Worm (Caenorhabditis elegans) whole organism, L4 larva: ENCODE results near the gene W01B6.6.

ENCODE experiments used
- F26F4.8 ChIP-seq: fragments of 200-800 bp; sonication (Bioruptor generic); conservative IDR thresholded peaks from 2 replicates; pipeline ENCODE4 v1.3.6; 2022; ENCODE audit warnings: missing genetic modification characterization, missing compliant biosample characterization
- T20F7.1 ChIP-seq: fragments of 200-800 bp; sonication (Bioruptor generic); optimal IDR thresholded peaks from 2 replicates; lab custom pipeline; 2018; ENCODE audit warnings: mild to moderate bottlenecking, missing genetic modification characterization, missing compliant biosample characterization
- ZK337.2 ChIP-seq: fragments of 200-800 bp; sonication (Bioruptor generic); IDR thresholded peaks from 2 replicates; pipeline ENCODE4 v1.3.6; 2022; ENCODE audit warnings: missing genetic modification reagents, missing genetic modification characterization, missing compliant biosample characterization
- aha-1 ChIP-seq: fragments of 150-350 bp; peaks from one replicate; lab custom pipeline; 2014; ENCODE audit warnings: missing biosample characterization, missing genetic modification characterization
- arid-1 ChIP-seq: fragments of 200-800 bp; sonication (Bioruptor generic); conservative IDR thresholded peaks from 2 replicates; pipeline ENCODE4 v1.3.6; 2022; ENCODE audit warnings: missing genetic modification reagents, missing genetic modification characterization, missing compliant biosample characterization
- attf-4 ChIP-seq: sonication (generic microtip); optimal IDR thresholded peaks from 3 replicates; lab custom pipeline; 2017; ENCODE audit warnings: missing biosample characterization, missing genetic modification characterization
- ceh-44 ChIP-seq: fragments of 200-800 bp; sonication (Bioruptor generic); IDR thresholded peaks from 2 replicates; pipeline ENCODE4 v1.3.6; 2022; ENCODE audit warnings: missing genetic modification reagents, missing genetic modification characterization, missing compliant biosample characterization
- ceh-62 ChIP-seq: sonication (generic microtip); optimal IDR thresholded peaks from 2 replicates; lab custom pipeline; 2017; ENCODE audit warnings: missing biosample characterization, missing genetic modification characterization
- ces-1 ChIP-seq: fragments of 150-350 bp; sonication (generic microtip); optimal IDR thresholded peaks from 4 replicates; lab custom pipeline; 2014; ENCODE audit warnings: missing biosample characterization, missing genetic modification reagents, missing genetic modification characterization
- ctbp-1 ChIP-seq: fragments of 200-800 bp; sonication (Bioruptor generic); IDR thresholded peaks from 2 replicates; pipeline ENCODE4 v1.3.6; 2022; ENCODE audit warnings: missing genetic modification reagents, missing genetic modification characterization, missing compliant biosample characterization
- daf-12 ChIP-seq: fragments of 150-350 bp; optimal IDR thresholded peaks from 2 replicates; lab custom pipeline; 2014; ENCODE audit warnings: missing biosample characterization, missing genetic modification reagents, missing genetic modification characterization
- daf-16 ChIP-seq, 3 experiments: sonication (generic microtip); optimal IDR thresholded peaks; 2 replicates each; lab custom pipeline; 2016 to 2017; ENCODE audit warnings: missing genetic modification characterization in 3 of 3, missing genetic modification reagents in 3 of 3, mild to moderate bottlenecking in 2 of 3, missing compliant biosample characterization in 2 of 3, missing biosample characterization in 1 of 3, moderate library complexity in 1 of 3
- daf-19 ChIP-seq: fragments of 200-800 bp; sonication (Bioruptor generic); conservative IDR thresholded peaks from 2 replicates; pipeline ENCODE4 v1.3.6; 2022; ENCODE audit warnings: missing genetic modification characterization, missing compliant biosample characterization
- daf-8 ChIP-seq: fragments of 200-800 bp; sonication (Bioruptor generic); IDR thresholded peaks from 2 replicates; pipeline ENCODE4 v1.3.6; 2022; ENCODE audit warnings: missing genetic modification characterization, missing compliant biosample characterization
- dmd-6 ChIP-seq: fragments of 200-800 bp; sonication (Bioruptor generic); IDR thresholded peaks from 2 replicates; pipeline ENCODE4 v1.3.6; 2022; ENCODE audit warnings: missing genetic modification reagents, missing genetic modification characterization, missing compliant biosample characterization
- dpl-1 ChIP-seq: fragments of 150-350 bp; optimal IDR thresholded peaks from 2 replicates; lab custom pipeline; 2014; ENCODE audit warnings: missing biosample characterization, missing genetic modification reagents, missing genetic modification characterization
- dve-1 ChIP-seq: sonication (generic microtip); optimal IDR thresholded peaks from 2 replicates; lab custom pipeline; 2017; ENCODE audit warnings: antibody characterized with exemption, mild to moderate bottlenecking, missing genetic modification characterization, missing compliant biosample characterization; ENCODE audit not compliant: insufficient read depth
- egl-43 ChIP-seq: fragments of 200-800 bp; sonication (Bioruptor generic); IDR thresholded peaks from 2 replicates; pipeline ENCODE4 v1.3.6; 2022; ENCODE audit warnings: missing genetic modification reagents, missing genetic modification characterization, missing compliant biosample characterization
- fos-1 ChIP-seq: fragments of 150-350 bp; optimal IDR thresholded peaks from 2 replicates; lab custom pipeline; 2014; ENCODE audit warnings: missing biosample characterization, missing genetic modification characterization
- gei-8 ChIP-seq: fragments of 200-800 bp; sonication (Bioruptor generic); optimal IDR thresholded peaks from 2 replicates; lab custom pipeline; 2018; ENCODE audit warnings: mild to moderate bottlenecking, missing genetic modification characterization, missing compliant biosample characterization
- hlh-11 ChIP-seq: fragments of 200-800 bp; sonication (Bioruptor generic); optimal IDR thresholded peaks from 2 replicates; lab custom pipeline; 2018; ENCODE audit warnings: mild to moderate bottlenecking, missing genetic modification characterization, missing compliant biosample characterization
- hlh-30 ChIP-seq: sonication (generic microtip); optimal IDR thresholded peaks from 2 replicates; lab custom pipeline; 2017; ENCODE audit warnings: antibody characterized with exemption, mild to moderate bottlenecking, missing genetic modification characterization, missing compliant biosample characterization; ENCODE audit not compliant: insufficient read depth
- hmg-1.1 ChIP-seq: fragments of 200-800 bp; sonication (Bioruptor generic); IDR thresholded peaks from 2 replicates; pipeline ENCODE4 v1.3.6; 2022; ENCODE audit warnings: missing genetic modification reagents, missing genetic modification characterization, missing compliant biosample characterization
- lin-15B ChIP-seq: fragments of 150-350 bp; sonication (generic microtip); optimal IDR thresholded peaks from 3 replicates; lab custom pipeline; 2014; ENCODE audit warnings: missing biosample characterization, missing genetic modification characterization
- lin-29 ChIP-seq: fragments of 200-800 bp; sonication (Bioruptor generic); IDR thresholded peaks from 2 replicates; pipeline ENCODE4 v1.3.6; 2022; ENCODE audit warnings: missing genetic modification reagents, missing genetic modification characterization, missing compliant biosample characterization
- lsy-2 ChIP-seq, 2 experiments: fragments of 150-350 bp in 1 of 2; sonication (generic microtip) in 1 of 2; optimal IDR thresholded peaks; 2 replicates each; lab custom pipeline; 2014 to 2017; ENCODE audit warnings: missing biosample characterization in 2 of 2, missing genetic modification characterization in 2 of 2
- madf-5 ChIP-seq, 2 experiments: fragments of 200-800 bp; sonication (Bioruptor generic); IDR thresholded peaks; 2 replicates each; pipeline ENCODE4 v1.3.6; 2022; ENCODE audit warnings: missing compliant biosample characterization in 2 of 2, missing genetic modification characterization in 2 of 2
- mdl-1 ChIP-seq, 2 experiments: fragments of 150-350 bp in 1 of 2; sonication (generic microtip) in 1 of 2; optimal IDR thresholded peaks; 2 replicates each; lab custom pipeline; 2014 to 2017; ENCODE audit warnings: missing biosample characterization in 2 of 2, missing genetic modification characterization in 2 of 2
- mep-1 ChIP-seq: fragments of 150-350 bp; sonication (generic microtip); optimal IDR thresholded peaks from 3 replicates; lab custom pipeline; 2014; ENCODE audit warnings: missing biosample characterization, missing genetic modification characterization
- mxl-2 ChIP-seq: fragments of 200-800 bp; sonication (Bioruptor generic); conservative IDR thresholded peaks from 2 replicates; pipeline ENCODE4 v1.3.6; 2022; ENCODE audit warnings: missing genetic modification reagents, missing genetic modification characterization, missing compliant biosample characterization
- nhr-111 ChIP-seq: fragments of 200-800 bp; sonication (Bioruptor generic); optimal IDR thresholded peaks from 2 replicates; lab custom pipeline; 2018; ENCODE audit warnings: mild to moderate bottlenecking, missing genetic modification characterization, missing compliant biosample characterization
- nhr-237 ChIP-seq: sonication (generic microtip); optimal IDR thresholded peaks from 2 replicates; lab custom pipeline; 2017; ENCODE audit warnings: missing biosample characterization, missing genetic modification characterization
- nhr-48 ChIP-seq: sonication (generic microtip); optimal IDR thresholded peaks from 2 replicates; lab custom pipeline; 2016; ENCODE audit warnings: mild to moderate bottlenecking, missing genetic modification characterization, missing compliant biosample characterization
- nhr-76 ChIP-seq: fragments of 150-350 bp; optimal IDR thresholded peaks from 2 replicates; lab custom pipeline; 2014; ENCODE audit warnings: missing biosample characterization, missing genetic modification characterization
- php-3 ChIP-seq: fragments of 200-800 bp; sonication (Bioruptor generic); IDR thresholded peaks from 2 replicates; pipeline ENCODE4 v1.3.6; 2022; ENCODE audit warnings: missing genetic modification reagents, missing genetic modification characterization, missing compliant biosample characterization
- pqm-1 ChIP-seq: sonication (generic microtip); optimal IDR thresholded peaks from 2 replicates; lab custom pipeline; 2017; ENCODE audit warnings: missing biosample characterization, missing genetic modification characterization
- rbr-2 ChIP-seq: sonication (generic microtip); optimal IDR thresholded peaks from 2 replicates; lab custom pipeline; 2016; ENCODE audit warnings: missing genotype, missing genetic modification characterization, missing compliant biosample characterization
- saeg-2 ChIP-seq: fragments of 200-800 bp; sonication (Bioruptor generic); IDR thresholded peaks from 2 replicates; pipeline ENCODE4 v1.3.6; 2022; ENCODE audit warnings: missing genetic modification reagents, missing genetic modification characterization, missing compliant biosample characterization
- snpc-1.2 ChIP-seq: fragments of 200-800 bp; sonication (Bioruptor generic); IDR thresholded peaks from 2 replicates; pipeline ENCODE4 v1.3.6; 2022; ENCODE audit warnings: missing genetic modification reagents, missing genetic modification characterization, missing compliant biosample characterization
- snpc-4 ChIP-seq: fragments of 150-350 bp; optimal IDR thresholded peaks from 2 replicates; lab custom pipeline; 2014; ENCODE audit warnings: missing biosample characterization, missing genetic modification characterization
- spr-1 ChIP-seq: sonication (generic microtip); optimal IDR thresholded peaks from 2 replicates; lab custom pipeline; 2016; ENCODE audit warnings: mild to moderate bottlenecking, missing genetic modification characterization, missing compliant biosample characterization
- tra-1 ChIP-seq: fragments of 200-800 bp; sonication (Bioruptor generic); IDR thresholded peaks from 2 replicates; pipeline ENCODE4 v1.3.6; 2022; ENCODE audit warnings: missing genetic modification reagents, missing genetic modification characterization, missing compliant biosample characterization
- unc-62 ChIP-seq, 3 experiments: fragments of 150-350 bp in 1 of 3; sonication (generic microtip); optimal IDR thresholded peaks in 2 of 3; peaks in 1 of 3; 1 replicate in 1 of 3; 2 replicates in 2 of 3; lab custom pipeline; 2014 to 2017; ENCODE audit warnings: missing biosample characterization in 3 of 3, missing genetic modification characterization in 3 of 3, missing genetic modification reagents in 3 of 3, missing genotype in 1 of 3
- vab-7 ChIP-seq: fragments of 200-800 bp; sonication (Bioruptor generic); IDR thresholded peaks from 2 replicates; pipeline ENCODE4 v1.3.6; 2022; ENCODE audit warnings: missing genetic modification reagents, missing genetic modification characterization, missing compliant biosample characterization
- zag-1 ChIP-seq: fragments of 150-350 bp; optimal IDR thresholded peaks from 2 replicates; lab custom pipeline; 2014; ENCODE audit warnings: missing biosample characterization, missing genetic modification characterization
- zip-2 ChIP-seq: fragments of 150-350 bp; optimal IDR thresholded peaks from 2 replicates; lab custom pipeline; 2014; ENCODE audit warnings: missing biosample characterization, missing genetic modification characterization

W01B6.6 gene

DNA sequence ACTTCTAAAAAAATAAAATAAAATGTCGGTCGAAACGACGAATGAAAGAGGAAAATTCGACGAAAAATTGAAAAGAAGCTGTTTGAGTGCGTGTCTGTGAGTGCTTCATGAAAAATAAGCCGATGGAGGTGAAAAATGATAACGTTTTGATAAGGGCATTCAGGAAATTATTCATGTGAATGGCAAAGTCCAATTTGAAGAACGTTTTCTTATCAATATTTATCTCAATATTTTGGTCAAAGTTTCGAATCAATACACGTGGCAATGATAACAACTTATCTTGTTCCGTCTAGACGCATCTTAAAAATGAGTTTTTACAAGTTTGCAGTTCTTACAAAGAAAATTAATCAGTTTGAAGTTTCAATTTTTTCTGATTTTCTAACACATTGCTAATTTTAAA is 21.7 kb upstream of the W01B6.6 start (continued):
- TF ChIP-seq mxl-2 (0 out of 2 replicates have a peak, but pooled peaks have one; percentile 22), tra-1 (peak; percentile 63; the same call in 1 of the 2 replicates), nhr-48 (tag; lab: Kevin White, UChicago) (peak; percentile 43), php-3 (peak; percentile 65; the same call in 1 of the 2 replicates), nhr-237 (no peak), lin-15B (no peak), ceh-44 (GFP tag; lab: Robert Waterston, UW) (no peak), T20F7.1 (GFP tag; lab: Kevin White, UChicago) (peak; percentile 21), hlh-11 (tag; lab: Kevin White, UChicago) (peak; percentile 80), madf-5 (GFP tag; IDR thresholded peaks at IDR 0.05; lab: Robert Waterston, UW) (no peak), dmd-6 (GFP tag; lab: Robert Waterston, UW) (peak; percentile 90)
- TF ChIP-seq, all 104 proteins: peak for 21

DNA sequence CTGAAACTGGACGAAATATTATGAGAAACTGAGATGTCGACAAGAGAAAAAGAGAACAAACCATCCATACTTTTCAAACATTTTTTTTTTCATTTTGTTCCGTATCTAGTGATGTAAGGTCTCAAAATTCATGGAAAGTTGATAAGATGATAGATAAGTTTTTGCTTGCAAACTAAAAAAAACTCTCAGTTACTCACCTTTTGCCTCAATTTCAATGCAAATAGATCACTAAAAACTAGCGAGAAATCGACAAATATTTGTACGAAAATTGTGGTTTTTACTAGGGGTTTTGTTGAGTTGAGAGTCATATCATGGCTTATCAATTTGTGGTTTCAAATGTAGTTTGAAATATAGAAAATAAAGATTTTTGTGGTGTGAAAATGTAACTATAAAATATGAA is 20.1 kb upstream of the W01B6.6 start:
- TF ChIP-seq dmd-6 (GFP tag; lab: Robert Waterston, UW) (peak; percentile 34), daf-19 (GFP tag; lab: Robert Waterston, UW) (no peak), unc-62 (GFP tag; optimal IDR thresholded peaks at IDR 0.05 in 1 of 2; lab: Kevin White, UChicago) (no peak), unc-62 (tag; optimal IDR thresholded peaks at IDR 0.05; lab: Kevin White, UChicago) (no peak), aha-1 (tag; lab: Kevin White, UChicago) (peak; percentile 59), snpc-4 (no peak), pqm-1 (tag; lab: Kevin White, UChicago) (peak; percentile 2), zag-1 (tag; lab: Kevin White, UChicago) (no peak), T20F7.1 (GFP tag; lab: Kevin White, UChicago) (no peak), daf-16 (GFP tag; optimal IDR thresholded peaks at IDR 0.05; lab: Kevin White, UChicago) (no peak), daf-16 (tag; optimal IDR thresholded peaks at IDR 0.05; lab: Kevin White, UChicago) (peak; percentile 50), zip-2 (tag; lab: Kevin White, UChicago) (no peak)

DNA sequence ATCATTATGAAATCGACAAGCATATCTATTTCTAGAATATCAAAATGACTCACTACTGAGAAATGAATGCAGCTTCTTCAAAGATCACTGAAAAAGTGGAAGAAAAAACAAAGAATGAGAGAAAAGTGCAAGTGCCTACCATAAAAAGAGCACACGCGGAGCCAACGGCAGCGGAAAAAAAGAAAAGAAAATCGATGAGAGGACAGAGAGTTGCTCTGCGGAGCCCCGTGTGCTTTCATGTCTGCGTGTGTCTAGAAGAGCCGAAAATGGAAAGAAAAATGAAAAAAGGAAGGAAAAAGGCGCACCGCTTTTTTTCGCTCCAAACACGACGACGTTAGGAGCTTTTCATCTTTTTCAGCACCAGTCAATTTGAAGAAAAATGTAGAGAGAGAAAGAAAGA is 18.2 kb upstream of the W01B6.6 start, which contains the start of gene ipla-7:
TSS of gene ipla-7 (minus strand) at position 122 of the 400 bp plus-strand sequence.
- TF ChIP-seq dve-1 (tag; lab: Kevin White, UChicago) (no peak), saeg-2 (GFP tag; lab: Robert Waterston, UW) (0 out of 2 replicates have a peak, but pooled peaks have one; percentile 32), dmd-6 (GFP tag; lab: Robert Waterston, UW) (peak; percentile 25; the same call in 1 of the 2 replicates), mep-1 (tag; lab: Kevin White, UChicago) (peak; percentile 24), snpc-1.2 (GFP tag; lab: Robert Waterston, UW) (no peak), nhr-76 (tag; lab: Kevin White, UChicago) (no peak), lsy-2 (tag; optimal IDR thresholded peaks at IDR 0.05; lab: Kevin White, UChicago) (peak in 1 of 2 experiments; percentile 50), nhr-111 (GFP tag; lab: Kevin White, UChicago) (no peak), lin-29 (GFP tag; lab: Robert Waterston, UW) (no peak), daf-12 (tag; lab: Kevin White, UChicago) (no peak), rbr-2 (tag; lab: Kevin White, UChicago) (peak; percentile 38), hlh-30 (tag; lab: Kevin White, UChicago) (peak; percentile 67), hlh-11 (tag; lab: Kevin White, UChicago) (peak; percentile 16), ceh-62 (tag; lab: Kevin White, UChicago) (no peak), mdl-1 (tag; optimal IDR thresholded peaks at IDR 0.05; lab: Kevin White, UChicago) (peak in 1 of 2 experiments; percentile 32), vab-7 (GFP tag; lab: Robert Waterston, UW) (no peak), attf-4 (tag; lab: Kevin White, UChicago) (no peak), hmg-1.1 (GFP tag; lab: Robert Waterston, UW) (0 out of 2 replicates have a peak, but pooled peaks have one; percentile 43), ceh-44 (GFP tag; lab: Robert Waterston, UW) (no peak), F26F4.8 (no peak), ctbp-1 (GFP tag; lab: Robert Waterston, UW) (0 out of 2 replicates have a peak, but pooled peaks have one; percentile 31), ces-1 (GFP tag; lab: Kevin White, UChicago) (no peak), aha-1 (tag; lab: Kevin White, UChicago) (peak; percentile 34), ZK337.2 (GFP tag; lab: Robert Waterston, UW) (no peak), daf-8 (no peak), arid-1 (no peak), spr-1 (tag; lab: Kevin White, UChicago) (no peak), fos-1 (tag; lab: Kevin White, UChicago) (no peak), gei-8 (GFP tag; lab: Kevin White, UChicago) (no peak), egl-43 (GFP tag; lab: Robert Waterston, UW) (no peak), daf-16 (GFP tag; optimal IDR thresholded peaks at IDR 0.05; lab: Kevin White, UChicago) (no peak), daf-16 (tag; optimal IDR thresholded peaks at IDR 0.05; lab: Kevin White, UChicago) (peak; percentile 22), dpl-1 (GFP tag; lab: Kevin White, UChicago) (no peak)
